Fruit fly (Drosophila melanogaster): ENCODE results near the gene Idgf3.

Gene Idgf3

DNA sequence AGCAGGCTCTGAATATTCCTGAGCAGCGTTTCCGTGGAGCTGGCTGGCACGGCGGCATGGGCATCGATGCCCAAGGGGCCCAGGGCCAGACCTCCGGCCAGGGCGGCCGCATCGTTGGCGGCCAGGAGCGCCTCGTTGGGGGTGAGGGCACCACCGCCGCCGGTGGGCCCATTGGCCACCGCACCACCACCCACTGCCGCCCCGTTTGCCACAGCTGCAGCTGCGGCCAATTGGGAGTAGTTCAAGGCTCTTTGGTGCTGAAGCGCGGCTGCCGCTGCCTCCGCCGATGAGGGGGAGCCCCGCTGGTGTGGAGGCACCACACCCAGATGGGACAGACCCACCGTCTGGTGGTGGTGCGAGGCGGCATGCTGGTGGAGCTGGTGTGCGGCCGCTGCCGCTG lies 21.5 kb downstream of the Idgf3 start:
- TF ChIP-seq CG8159 (tag; optimal IDR thresholded peaks at IDR 0.05) = no peak
- TF ChIP-seq EcR (GFP tag; optimal IDR thresholded peaks at IDR 0.05) = no peak
- TF ChIP-seq CG10348 (GFP tag; IDR thresholded peaks at IDR 0.05) = no peak
- TF ChIP-seq CG8301 (tag; optimal IDR thresholded peaks at IDR 0.05) = no peak
- no peak for TF ChIP-seq Ets98B (GFP tag; IDR thresholded peaks at IDR 0.05)
- no peak for TF ChIP-seq CG32121 (GFP tag; IDR thresholded peaks at IDR 0.05)
- TF ChIP-seq D1 (tag; optimal IDR thresholded peaks at IDR 0.05) = no peak
- TF ChIP-seq gl (tag; optimal IDR thresholded peaks at IDR 0.05) = no peak
- no peak for TF ChIP-seq CG4496 (GFP tag; IDR thresholded peaks at IDR 0.05)
- no peak for TF ChIP-seq CG14655 (GFP tag; optimal IDR thresholded peaks at IDR 0.05)
- TF ChIP-seq CG13204 (GFP tag; optimal IDR thresholded peaks at IDR 0.05) = no peak
- no peak for TF ChIP-seq CG34367 (tag; optimal IDR thresholded peaks at IDR 0.05)
- TF ChIP-seq CG17806 (tag; optimal IDR thresholded peaks at IDR 0.05) = no peak

DNA sequence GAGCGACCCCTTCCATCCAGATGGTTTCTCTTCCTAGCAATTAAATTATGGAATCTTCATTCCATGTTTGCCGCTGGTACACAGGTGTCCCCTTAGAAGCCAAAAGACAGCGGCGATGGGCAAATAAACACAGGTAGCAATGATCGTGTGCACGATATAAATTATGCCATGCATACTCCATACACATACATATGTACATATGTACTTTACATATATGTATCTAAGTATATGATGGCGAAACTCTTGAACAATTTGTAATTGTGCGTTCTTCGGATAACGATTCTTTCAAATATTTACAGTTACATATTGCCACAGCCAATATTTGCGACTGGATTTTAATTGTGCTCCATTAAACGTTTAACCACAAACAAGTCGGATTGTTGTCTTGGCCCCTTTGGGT lies 25.8 kb downstream of the Idgf3 start:
- TF ChIP-seq fd96Ca (GFP tag; IDR thresholded peaks at IDR 0.05) (no peak), CG4496 (GFP tag; IDR thresholded peaks at IDR 0.05) (0 out of 3 replicates have a peak, but pooled peaks have one; percentile 42), CG32121 (GFP tag; IDR thresholded peaks at IDR 0.05) (no peak), CG17806 (tag; optimal IDR thresholded peaks at IDR 0.05) (no peak), CG8301 (tag; optimal IDR thresholded peaks at IDR 0.05) (no peak), CG8159 (tag; optimal IDR thresholded peaks at IDR 0.05) (peak; percentile 36), CG14655 (GFP tag; optimal IDR thresholded peaks at IDR 0.05) (peak; percentile 28), CG13204 (GFP tag; optimal IDR thresholded peaks at IDR 0.05) (no peak), D1 (tag; optimal IDR thresholded peaks at IDR 0.05) (no peak), CG12605 (GFP tag; IDR thresholded peaks at IDR 0.05) (no peak), Snoo (tag; optimal IDR thresholded peaks at IDR 0.05) (peak; percentile 10), rn (GFP tag; IDR thresholded peaks at IDR 0.05) (no peak), CG10348 (GFP tag; IDR thresholded peaks at IDR 0.05) (no peak), EcR (GFP tag; optimal IDR thresholded peaks at IDR 0.05) (no peak), CG9948 (tag; optimal IDR thresholded peaks at IDR 0.05) (peak; percentile 3), Pif1B (GFP tag; optimal IDR thresholded peaks at IDR 0.05) (peak; percentile 41), Pif1A (GFP tag; optimal IDR thresholded peaks at IDR 0.05) (peak; percentile 56), CG34367 (tag; optimal IDR thresholded peaks at IDR 0.05) (peak; percentile 27), CG15710 (tag; optimal IDR thresholded peaks at IDR 0.05) (peak; percentile 37), gl (tag; optimal IDR thresholded peaks at IDR 0.05) (peak; percentile 29)

dm6 chr2L:16485643-16486000 lies 34.9 kb downstream of the Idgf3 start, which contains the start of gene dac:
TSS of gene dac (minus strand) at chr2L:16485998.
- TF ChIP-seq CG32121 (GFP tag; IDR thresholded peaks at IDR 0.05) = peak; percentile 9; the same call in 1 of the 2 replicates
- TF ChIP-seq rn (GFP tag; IDR thresholded peaks at IDR 0.05) = no peak

DNA sequence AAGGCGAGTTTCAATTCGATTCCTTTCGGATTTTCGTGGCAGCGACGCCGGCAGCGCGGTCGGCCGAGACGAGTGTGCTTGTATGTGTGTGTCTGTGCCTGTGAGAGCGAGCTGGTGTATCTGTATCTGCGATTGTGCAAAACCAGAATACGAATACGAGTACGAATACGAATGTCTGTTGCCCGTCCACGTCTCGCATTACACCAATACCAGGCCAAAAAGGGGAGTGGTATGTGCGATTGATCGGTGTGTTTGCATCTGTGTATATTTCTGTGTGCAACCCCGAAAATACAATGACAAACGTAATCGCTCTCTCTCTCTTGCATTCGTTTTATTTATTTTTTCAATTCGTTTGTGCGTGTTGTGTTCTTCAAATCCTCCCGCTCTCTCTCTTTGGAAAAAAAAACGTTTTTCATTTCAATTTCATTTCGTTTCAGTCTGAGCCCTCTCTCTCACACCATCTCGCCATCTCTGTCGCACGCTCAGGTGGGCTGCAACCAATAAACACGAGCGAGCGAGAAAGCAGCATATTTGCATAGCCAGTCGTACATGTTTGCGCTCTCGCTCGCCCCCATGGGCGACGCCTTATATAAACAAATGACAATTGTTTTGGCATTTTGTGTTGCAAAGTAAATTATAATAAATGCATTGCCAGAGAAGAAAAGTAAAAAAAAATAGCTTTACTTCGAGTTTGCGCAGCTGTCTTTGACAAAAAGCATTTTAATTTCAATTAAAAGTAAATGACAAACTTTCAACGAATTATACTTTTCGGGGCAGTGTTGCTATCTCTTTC lies 35.5 kb downstream of the Idgf3 start:
- TF ChIP-seq Pif1A (GFP tag; optimal IDR thresholded peaks at IDR 0.05) (peak; percentile 29), CG8301 (tag; optimal IDR thresholded peaks at IDR 0.05) (no peak), rn (GFP tag; IDR thresholded peaks at IDR 0.05) (0 out of 2 replicates have a peak, but pooled peaks have one; percentile 35), CG17806 (tag; optimal IDR thresholded peaks at IDR 0.05) (no peak), Ets98B (GFP tag; IDR thresholded peaks at IDR 0.05) (peak; percentile 61), CG10348 (GFP tag; IDR thresholded peaks at IDR 0.05) (no peak), CG32121 (GFP tag; IDR thresholded peaks at IDR 0.05) (peak; percentile 57; the same call in 1 of the 2 replicates), CG4496 (GFP tag; IDR thresholded peaks at IDR 0.05) (peak; percentile 52), CG8159 (tag; optimal IDR thresholded peaks at IDR 0.05) (peak; percentile 35), CG12605 (GFP tag; IDR thresholded peaks at IDR 0.05) (peak; percentile 75), CG13204 (GFP tag; optimal IDR thresholded peaks at IDR 0.05) (no peak), gl (tag; optimal IDR thresholded peaks at IDR 0.05) (no peak), EcR (GFP tag; optimal IDR thresholded peaks at IDR 0.05) (no peak), CG14655 (GFP tag; optimal IDR thresholded peaks at IDR 0.05) (peak; percentile 41), Pif1B (GFP tag; optimal IDR thresholded peaks at IDR 0.05) (peak; percentile 43), CG9948 (tag; optimal IDR thresholded peaks at IDR 0.05) (no peak), CG34367 (tag; optimal IDR thresholded peaks at IDR 0.05) (peak; percentile 45), CG15710 (tag; optimal IDR thresholded peaks at IDR 0.05) (peak; percentile 33), Snoo (tag; optimal IDR thresholded peaks at IDR 0.05) (peak; percentile 43), fd96Ca (GFP tag; IDR thresholded peaks at IDR 0.05) (peak; percentile 82), D1 (tag; optimal IDR thresholded peaks at IDR 0.05) (peak; percentile 71)

dm6 chr2L:16487571-16488276 lies 37.0 kb downstream of the Idgf3 start, which contains the start of gene Nepl8:
TSS of gene Nepl8 (plus strand) at chr2L:16488148.
- TF ChIP-seq CG14655 (GFP tag; optimal IDR thresholded peaks at IDR 0.05) (peak; percentile 15), D1 (tag; optimal IDR thresholded peaks at IDR 0.05) (peak; percentile 76), Ets98B (GFP tag; IDR thresholded peaks at IDR 0.05) (no peak)

All from whole organism, pupa.